Worm (Caenorhabditis elegans) whole organism, early embryonic: ENCODE results near the gene arf-5.

ENCODE experiments used
- B0310.2 ChIP-seq: sonication (generic microtip); optimal IDR thresholded peaks from 2 replicates; lab custom pipeline; 2016; ENCODE audit warnings: mild to moderate bottlenecking, missing genetic modification characterization, missing compliant biosample characterization
- F13C5.2 ChIP-seq: sonication (generic microtip); optimal IDR thresholded peaks from 2 replicates; lab custom pipeline; 2017; ENCODE audit warnings: mild to moderate bottlenecking, missing genetic modification characterization, inconsistent platforms, missing compliant biosample characterization
- aly-1 ChIP-seq: sonication (generic microtip); optimal IDR thresholded peaks from 2 replicates; lab custom pipeline; 2016; ENCODE audit warnings: missing genetic modification characterization, missing compliant biosample characterization
- ama-1 ChIP-seq: fragments of 150-350 bp; optimal IDR thresholded peaks from 2 replicates; lab custom pipeline; 2014
- ceh-13 ChIP-seq: fragments of 200-800 bp; sonication (Bioruptor generic); optimal IDR thresholded peaks from 2 replicates; lab custom pipeline; 2018; ENCODE audit warnings: mild to moderate bottlenecking, missing genetic modification characterization, missing compliant biosample characterization
- ceh-36 ChIP-seq: sonication (generic microtip); optimal IDR thresholded peaks from 2 replicates; lab custom pipeline; 2016; ENCODE audit warnings: missing genetic modification characterization, inconsistent platforms, missing compliant biosample characterization
- ets-7 ChIP-seq: sonication (generic microtip); optimal IDR thresholded peaks from 2 replicates; lab custom pipeline; 2016; ENCODE audit warnings: missing genotype, missing genetic modification characterization, missing compliant biosample characterization
- flt-1 ChIP-seq: fragments of 200-800 bp; sonication (Bioruptor generic); IDR thresholded peaks from 2 replicates; pipeline ENCODE4 v1.3.6; 2022; ENCODE audit warnings: missing genetic modification characterization, missing compliant biosample characterization
- hmbx-1 ChIP-seq: sonication (generic microtip); optimal IDR thresholded peaks from 2 replicates; lab custom pipeline; 2016; ENCODE audit warnings: mild to moderate bottlenecking, missing genetic modification characterization, missing compliant biosample characterization
- hmg-4 ChIP-seq: fragments of 200-800 bp; sonication (Bioruptor generic); optimal IDR thresholded peaks from 2 replicates; lab custom pipeline; 2018; ENCODE audit warnings: mild to moderate bottlenecking, missing genetic modification characterization, missing compliant biosample characterization
- hnd-1 ChIP-seq: sonication (generic microtip); optimal IDR thresholded peaks from 2 replicates; lab custom pipeline; 2016; ENCODE audit warnings: missing genetic modification characterization, missing compliant biosample characterization
- pes-1 ChIP-seq: fragments of 200-800 bp; sonication (Bioruptor generic); IDR thresholded peaks from 2 replicates; pipeline ENCODE4 v1.3.6; 2022; ENCODE audit warnings: missing genetic modification reagents, missing genetic modification characterization, missing compliant biosample characterization
- scrt-1 ChIP-seq: fragments of 200-800 bp; sonication (Bioruptor generic); IDR thresholded peaks from 2 replicates; pipeline ENCODE4 v1.3.6; 2022; ENCODE audit warnings: missing genetic modification characterization, missing compliant biosample characterization
- sea-1 ChIP-seq: fragments of 200-800 bp; sonication (Bioruptor generic); conservative IDR thresholded peaks from 2 replicates; pipeline ENCODE4 v1.3.6; 2022; ENCODE audit warnings: missing genetic modification characterization, missing compliant biosample characterization
- tbx-11 ChIP-seq: fragments of 200-800 bp; sonication (Bioruptor generic); IDR thresholded peaks from 2 replicates; pipeline ENCODE4 v1.3.6; 2022; ENCODE audit warnings: missing genetic modification characterization, missing compliant biosample characterization
- tbx-37 ChIP-seq: fragments of 200-800 bp; sonication (Bioruptor generic); conservative IDR thresholded peaks from 2 replicates; pipeline ENCODE4 v1.3.6; 2022; ENCODE audit warnings: missing genetic modification reagents, missing genetic modification characterization, missing compliant biosample characterization
- tra-4 ChIP-seq: sonication (generic microtip); optimal IDR thresholded peaks from 2 replicates; lab custom pipeline; 2017; ENCODE audit warnings: missing genetic modification characterization, missing compliant biosample characterization

Gene arf-5

DNA sequence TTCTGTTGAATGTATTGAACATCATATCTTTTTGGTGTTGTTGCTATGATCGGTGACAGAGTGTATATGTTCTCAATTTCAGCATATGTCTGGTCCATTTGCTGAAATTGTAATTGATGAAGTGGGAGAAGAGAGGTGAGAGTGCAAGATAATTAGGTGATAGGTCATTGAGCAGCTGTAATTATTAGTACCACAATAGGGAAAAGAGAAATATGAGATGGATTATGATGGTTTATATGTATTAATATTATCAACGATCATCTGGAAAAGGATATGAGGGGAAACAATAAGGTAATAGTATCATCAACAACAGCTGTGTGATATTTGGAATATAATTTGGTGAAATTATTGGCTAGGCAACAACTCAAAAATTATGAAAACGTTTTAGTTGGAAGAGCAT is 30.0 kb downstream of the arf-5 start, which contains the start of gene Y42H9B.3:
Gene Y42H9B.3, minus strand, starts transcription at position 101 of the 400 bp plus-strand sequence.
- TF ChIP-seq tbx-11 (GFP tag; lab: Robert Waterston, UW): no peak
- no peak for TF ChIP-seq sea-1 (GFP tag; lab: Robert Waterston, UW)
- no peak for TF ChIP-seq hnd-1
- TF ChIP-seq pes-1 (GFP tag; lab: Robert Waterston, UW): no peak

DNA sequence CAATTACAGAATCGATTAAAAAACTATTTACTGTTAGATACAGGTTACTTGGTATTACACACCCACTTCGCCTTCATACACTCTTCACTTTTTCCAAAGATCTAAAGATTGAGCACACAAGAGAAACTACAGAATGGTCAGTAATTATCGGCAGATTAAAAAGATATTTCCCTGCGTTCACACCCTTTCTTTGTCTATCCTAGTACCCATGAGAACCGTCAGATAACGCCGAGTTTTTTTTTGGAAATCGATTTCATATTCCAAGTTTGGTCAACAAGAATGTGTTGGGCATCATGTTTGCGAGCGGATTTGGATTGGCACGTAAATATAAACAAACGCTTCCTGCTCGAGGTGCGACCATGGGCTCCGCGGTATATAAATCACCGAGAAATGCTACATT is 31.5 kb downstream of the arf-5 start, which contains the start of gene C26B2.8:
Gene C26B2.8, plus strand, starts transcription at position 301 of the 400 bp plus-strand sequence.
- TF ChIP-seq scrt-1 (GFP tag; lab: Robert Waterston, UW) (no peak), ets-7 (tag; lab: Kevin White, UChicago) (no peak), ceh-13 (GFP tag; lab: Kevin White, UChicago) (no peak), hmbx-1 (tag; lab: Kevin White, UChicago) (no peak), hnd-1 (no peak), flt-1 (GFP tag; lab: Robert Waterston, UW) (no peak), B0310.2 (no peak), ceh-36 (tag; lab: Kevin White, UChicago) (no peak), tbx-11 (GFP tag; lab: Robert Waterston, UW) (no peak), sea-1 (GFP tag; lab: Robert Waterston, UW) (no peak), aly-1 (tag; lab: Kevin White, UChicago) (no peak), tra-4 (tag; lab: Kevin White, UChicago) (no peak), F13C5.2 (tag; lab: Kevin White, UChicago) (no peak), tbx-37 (GFP tag; lab: Robert Waterston, UW) (no peak), hmg-4 (GFP tag; lab: Kevin White, UChicago) (no peak), pes-1 (GFP tag; lab: Robert Waterston, UW) (no peak), ama-1 (no peak)

DNA sequence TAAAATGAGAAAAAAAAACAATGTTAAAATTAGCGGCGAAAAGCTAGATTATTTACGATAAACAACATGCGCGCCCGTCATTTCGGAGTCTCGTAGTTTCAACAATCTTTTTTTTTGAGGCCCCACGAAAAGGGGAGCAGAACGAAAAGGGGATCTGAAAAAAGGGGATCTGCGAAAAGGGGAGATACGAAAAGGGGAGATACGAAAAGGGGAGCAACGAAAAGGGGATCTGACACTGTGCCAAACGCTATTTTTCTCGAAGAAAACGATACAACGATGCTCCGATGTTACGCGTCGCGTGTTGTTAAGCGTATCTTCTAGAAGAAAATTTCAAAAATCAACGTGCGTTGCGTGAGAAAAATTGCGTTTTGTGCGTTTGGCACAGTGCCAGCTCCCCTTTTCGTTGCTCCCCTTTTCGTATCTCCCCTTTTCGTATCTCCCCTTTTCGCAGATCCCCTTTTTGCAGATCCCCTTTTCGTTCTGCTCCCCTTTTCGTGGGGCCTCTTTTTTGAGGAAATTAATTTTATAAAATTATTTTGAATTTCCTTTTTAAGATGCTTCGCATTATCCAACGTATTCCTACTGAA is 33.5 kb downstream of the arf-5 start, which contains the start of gene C26B2.7:
Gene C26B2.7, plus strand, starts transcription at position 549 of the 587 bp plus-strand sequence.
- TF ChIP-seq pes-1 (GFP tag; lab: Robert Waterston, UW): peak; percentile 80
- TF ChIP-seq scrt-1 (GFP tag; lab: Robert Waterston, UW): peak; percentile 54; the same call in 1 of the 2 replicates
- TF ChIP-seq sea-1 (GFP tag; lab: Robert Waterston, UW): 0 out of 2 replicates have a peak, but pooled peaks have one; percentile 22
- TF ChIP-seq ets-7 (tag; lab: Kevin White, UChicago): peak; percentile 66
- TF ChIP-seq tbx-37 (GFP tag; lab: Robert Waterston, UW): peak; percentile 43; the same call in 1 of the 2 replicates

ce11 chrIV:8016694-8017093 is 34.4 kb downstream of the arf-5 start, which contains the start of gene elpc-4:
elpc-4 (plus strand) TSS chrIV:8016994.
- no peak for TF ChIP-seq ama-1
- TF ChIP-seq scrt-1 (GFP tag; lab: Robert Waterston, UW): no peak
- TF ChIP-seq hmg-4 (GFP tag; lab: Kevin White, UChicago): no peak
- no peak for TF ChIP-seq ets-7 (tag; lab: Kevin White, UChicago)
- TF ChIP-seq B0310.2: no peak
- no peak for TF ChIP-seq tbx-37 (GFP tag; lab: Robert Waterston, UW)
- TF ChIP-seq aly-1 (tag; lab: Kevin White, UChicago): no peak
- no peak for TF ChIP-seq hmbx-1 (tag; lab: Kevin White, UChicago)
- no peak for TF ChIP-seq sea-1 (GFP tag; lab: Robert Waterston, UW)

DNA sequence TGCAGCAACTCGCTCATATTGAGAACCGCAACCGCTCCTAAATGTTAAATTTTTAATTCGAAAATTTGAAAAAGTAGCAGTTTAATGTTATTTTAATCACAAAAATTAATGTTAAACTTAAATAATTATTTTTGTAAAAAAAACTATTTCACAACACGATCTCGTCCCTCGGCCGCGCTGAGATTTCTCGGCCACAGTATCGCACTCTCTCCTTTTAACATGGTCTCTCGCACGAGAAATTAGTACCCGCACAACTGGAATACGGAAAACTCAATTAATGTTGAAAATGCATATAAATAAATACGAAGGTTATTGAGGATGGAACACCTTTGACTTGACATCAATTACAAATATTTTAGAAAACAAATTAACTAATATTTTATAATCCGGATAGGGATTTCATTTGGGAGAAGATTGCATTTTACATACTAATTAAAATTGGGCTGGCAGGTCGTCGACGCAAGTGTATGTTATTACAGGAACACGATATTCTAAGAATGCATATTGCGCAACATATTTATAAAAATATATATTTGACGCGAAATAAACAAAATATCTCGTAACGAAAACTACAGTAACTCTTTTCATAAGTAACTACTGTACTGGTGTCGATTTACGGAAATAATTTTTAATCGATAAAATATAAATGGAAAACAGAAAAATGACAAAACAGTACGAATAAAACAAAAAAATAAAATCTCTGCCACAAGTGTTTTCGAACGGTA is 37.6 kb downstream of the arf-5 start, which contains the start of gene dnc-4:
Gene dnc-4, minus strand, starts transcription at position 37 of the 725 bp plus-strand sequence.
- TF ChIP-seq sea-1 (GFP tag; lab: Robert Waterston, UW) (no peak), tra-4 (tag; lab: Kevin White, UChicago) (no peak), F13C5.2 (tag; lab: Kevin White, UChicago) (peak; percentile 22), ets-7 (tag; lab: Kevin White, UChicago) (no peak), ceh-13 (GFP tag; lab: Kevin White, UChicago) (no peak), flt-1 (GFP tag; lab: Robert Waterston, UW) (no peak), tbx-11 (GFP tag; lab: Robert Waterston, UW) (no peak), tbx-37 (GFP tag; lab: Robert Waterston, UW) (peak; percentile 40; the same call in 1 of the 2 replicates), hnd-1 (no peak)

ce11 chrIV:8022035-8022673 is 39.8 kb downstream of the arf-5 start, which contains the start of gene C26B2.2:
C26B2.2 (minus strand) TSS chrIV:8022122.
- TF ChIP-seq ceh-36 (tag; lab: Kevin White, UChicago) (peak; percentile 55), hmbx-1 (tag; lab: Kevin White, UChicago) (no peak)

ce11 chrIV:8023861-8024260 is 41.5 kb downstream of the arf-5 start:
- TF ChIP-seq F13C5.2 (tag; lab: Kevin White, UChicago) (no peak), B0310.2 (no peak), ama-1 (no peak), tbx-11 (GFP tag; lab: Robert Waterston, UW) (no peak), pes-1 (GFP tag; lab: Robert Waterston, UW) (no peak), hmg-4 (GFP tag; lab: Kevin White, UChicago) (no peak), hmbx-1 (tag; lab: Kevin White, UChicago) (no peak), scrt-1 (GFP tag; lab: Robert Waterston, UW) (no peak), tbx-37 (GFP tag; lab: Robert Waterston, UW) (no peak), aly-1 (tag; lab: Kevin White, UChicago) (no peak), hnd-1 (no peak), ets-7 (tag; lab: Kevin White, UChicago) (no peak), ceh-36 (tag; lab: Kevin White, UChicago) (no peak)
